Worm (Caenorhabditis elegans) whole organism, early embryonic: Measurements from ENCODE around the gene F46G10.1.

Experiments
- F13C5.2 ChIP-seq: sonication (generic microtip); optimal IDR thresholded peaks from 2 replicates; lab custom pipeline; 2017; ENCODE audit warnings: mild to moderate bottlenecking, missing genetic modification characterization, inconsistent platforms, missing compliant biosample characterization
- aly-1 ChIP-seq: sonication (generic microtip); optimal IDR thresholded peaks from 2 replicates; lab custom pipeline; 2016; ENCODE audit warnings: missing genetic modification characterization, missing compliant biosample characterization
- ama-1 ChIP-seq: fragments of 150-350 bp; optimal IDR thresholded peaks from 2 replicates; lab custom pipeline; 2014
- ceh-13 ChIP-seq: fragments of 200-800 bp; sonication (Bioruptor generic); optimal IDR thresholded peaks from 2 replicates; lab custom pipeline; 2018; ENCODE audit warnings: mild to moderate bottlenecking, missing genetic modification characterization, missing compliant biosample characterization
- ceh-36 ChIP-seq: sonication (generic microtip); optimal IDR thresholded peaks from 2 replicates; lab custom pipeline; 2016; ENCODE audit warnings: missing genetic modification characterization, inconsistent platforms, missing compliant biosample characterization
- ets-7 ChIP-seq: sonication (generic microtip); optimal IDR thresholded peaks from 2 replicates; lab custom pipeline; 2016; ENCODE audit warnings: missing genotype, missing genetic modification characterization, missing compliant biosample characterization
- flt-1 ChIP-seq: fragments of 200-800 bp; sonication (Bioruptor generic); IDR thresholded peaks from 2 replicates; pipeline ENCODE4 v1.3.6; 2022; ENCODE audit warnings: missing genetic modification characterization, missing compliant biosample characterization
- hmbx-1 ChIP-seq: sonication (generic microtip); optimal IDR thresholded peaks from 2 replicates; lab custom pipeline; 2016; ENCODE audit warnings: mild to moderate bottlenecking, missing genetic modification characterization, missing compliant biosample characterization
- hnd-1 ChIP-seq: sonication (generic microtip); optimal IDR thresholded peaks from 2 replicates; lab custom pipeline; 2016; ENCODE audit warnings: missing genetic modification characterization, missing compliant biosample characterization
- scrt-1 ChIP-seq: fragments of 200-800 bp; sonication (Bioruptor generic); IDR thresholded peaks from 2 replicates; pipeline ENCODE4 v1.3.6; 2022; ENCODE audit warnings: missing genetic modification characterization, missing compliant biosample characterization
- sea-1 ChIP-seq: fragments of 200-800 bp; sonication (Bioruptor generic); conservative IDR thresholded peaks from 2 replicates; pipeline ENCODE4 v1.3.6; 2022; ENCODE audit warnings: missing genetic modification characterization, missing compliant biosample characterization
- tbx-11 ChIP-seq: fragments of 200-800 bp; sonication (Bioruptor generic); IDR thresholded peaks from 2 replicates; pipeline ENCODE4 v1.3.6; 2022; ENCODE audit warnings: missing genetic modification characterization, missing compliant biosample characterization

ce11 chrX:13356469-13356868 is 44.9 kb upstream of the F46G10.1 start:
- TF ChIP-seq ama-1 (no peak), tbx-11 (GFP tag; lab: Robert Waterston, UW) (no peak), hmbx-1 (tag; lab: Kevin White, UChicago) (no peak), sea-1 (GFP tag; lab: Robert Waterston, UW) (no peak), flt-1 (no peak), aly-1 (no peak), ets-7 (tag; lab: Kevin White, UChicago) (no peak), scrt-1 (GFP tag; lab: Robert Waterston, UW) (no peak), ceh-36 (tag; lab: Kevin White, UChicago) (no peak), ceh-13 (no peak), hnd-1 (no peak), F13C5.2 (no peak)
